Fruit fly (Drosophila melanogaster) whole organism, prepupa: Measurements from ENCODE around the gene Nse4.

ENCODE experiments used
- CG10631 ChIP-seq: fragments of 200-800 bp; sonication (Bioruptor generic); optimal IDR thresholded peaks from 2 replicates; lab custom pipeline; 2016; ENCODE audit warnings: missing biosample characterization, missing genetic modification characterization
- CG10669 ChIP-seq: fragments of 200-800 bp; sonication (Bioruptor generic); optimal IDR thresholded peaks from 3 replicates; lab custom pipeline; 2018; ENCODE audit warnings: missing biosample characterization, mild to moderate bottlenecking, missing genetic modification characterization, moderate library complexity
- CG11294 ChIP-seq: fragments of 200-800 bp; sonication (Bioruptor generic); IDR thresholded peaks from 2 replicates; pipeline ENCODE4 v1.3.6; 2022; ENCODE audit warnings: missing biosample characterization, missing genetic modification characterization
- CG15336 ChIP-seq: fragments of 200-800 bp; sonication (Bioruptor generic); IDR thresholded peaks from 2 replicates; pipeline ENCODE4 v1.3.6; 2022; ENCODE audit warnings: missing biosample characterization, missing genetic modification characterization
- CG1621 ChIP-seq: fragments of 200-800 bp; sonication (Bioruptor generic); optimal IDR thresholded peaks from 3 replicates; lab custom pipeline; 2018; ENCODE audit warnings: missing biosample characterization, mild to moderate bottlenecking, missing genetic modification characterization
- CG16779 ChIP-seq: fragments of 200-800 bp; sonication (Bioruptor generic); optimal IDR thresholded peaks from 3 replicates; lab custom pipeline; 2017; ENCODE audit warnings: missing biosample characterization, mild to moderate bottlenecking, missing genetic modification characterization
- CG31627 ChIP-seq: fragments of 200-800 bp; sonication (Bioruptor generic); optimal IDR thresholded peaks from 3 replicates; lab custom pipeline; 2016; ENCODE audit warnings: missing biosample characterization, missing genetic modification characterization
- CG32006 ChIP-seq: fragments of 200-800 bp; sonication (Bioruptor generic); optimal IDR thresholded peaks from 3 replicates; lab custom pipeline; 2017; ENCODE audit warnings: missing biosample characterization, mild to moderate bottlenecking, missing genetic modification characterization
- CG3919 ChIP-seq: fragments of 200-800 bp; sonication (Bioruptor generic); optimal IDR thresholded peaks from 3 replicates; lab custom pipeline; 2016; ENCODE audit warnings: missing biosample characterization, missing genetic modification characterization
- CG4318 ChIP-seq: fragments of 200-800 bp; sonication (Bioruptor generic); optimal IDR thresholded peaks from 3 replicates; lab custom pipeline; 2017; ENCODE audit warnings: missing biosample characterization, mild to moderate bottlenecking, missing genetic modification characterization
- CG6276 ChIP-seq: fragments of 200-800 bp; sonication (Bioruptor generic); optimal IDR thresholded peaks from 2 replicates; lab custom pipeline; 2017; ENCODE audit warnings: missing biosample characterization, mild to moderate bottlenecking, missing genetic modification characterization
- CG6854 ChIP-seq: fragments of 200-800 bp; sonication (Bioruptor generic); optimal IDR thresholded peaks from 2 replicates; lab custom pipeline; 2017; ENCODE audit warnings: missing biosample characterization, mild to moderate bottlenecking, missing genetic modification characterization
- CG7368 ChIP-seq: fragments of 200-800 bp; sonication (Bioruptor generic); optimal IDR thresholded peaks from 3 replicates; lab custom pipeline; 2016; ENCODE audit warnings: missing biosample characterization, missing genetic modification characterization
- CG8119 ChIP-seq: fragments of 200-800 bp; sonication (Bioruptor generic); IDR thresholded peaks from 3 replicates; pipeline ENCODE4 v1.3.6; 2022; ENCODE audit warnings: missing biosample characterization, missing genetic modification characterization
- CG8319 ChIP-seq: fragments of 200-800 bp; sonication (Bioruptor generic); optimal IDR thresholded peaks from 3 replicates; lab custom pipeline; 2016; ENCODE audit warnings: missing biosample characterization, missing genetic modification characterization
- CG8632 ChIP-seq: fragments of 200-800 bp; sonication (Bioruptor generic); optimal IDR thresholded peaks from 3 replicates; lab custom pipeline; 2016; ENCODE audit warnings: missing biosample characterization, missing genetic modification characterization
- Eip75B ChIP-seq: fragments of 200-800 bp; sonication (Bioruptor generic); optimal IDR thresholded peaks from 3 replicates; lab custom pipeline; 2016; ENCODE audit warnings: missing biosample characterization, missing genetic modification characterization
- Eip78C ChIP-seq: fragments of 200-800 bp; sonication (Bioruptor generic); peaks from one replicate; lab custom pipeline; 2016; ENCODE audit warnings: missing biosample characterization, missing genetic modification characterization
- Eip93F ChIP-seq: fragments of 200-800 bp; sonication (Bioruptor generic); optimal IDR thresholded peaks from 2 replicates; lab custom pipeline; 2016; ENCODE audit warnings: missing biosample characterization, mild to moderate bottlenecking, missing genetic modification characterization
- Ets21C ChIP-seq: fragments of 200-800 bp; sonication (Bioruptor generic); optimal IDR thresholded peaks from 3 replicates; lab custom pipeline; 2016; ENCODE audit warnings: missing biosample characterization, missing genetic modification characterization
- Ets96B ChIP-seq: fragments of 200-800 bp; optimal IDR thresholded peaks from 2 replicates; lab custom pipeline; 2019; ENCODE audit warnings: missing biosample characterization, mild to moderate bottlenecking, missing genetic modification characterization, moderate library complexity
- Gug ChIP-seq: fragments of 200-800 bp; sonication (Bioruptor generic); IDR thresholded peaks from 2 replicates; pipeline ENCODE4 v1.3.6; 2022; ENCODE audit warnings: missing biosample characterization, missing genetic modification characterization
- Hr38 ChIP-seq: sonication (Bioruptor generic); optimal IDR thresholded peaks from 2 replicates; lab custom pipeline; 2016; ENCODE audit warnings: missing biosample characterization, missing genetic modification characterization
- Hr39 ChIP-seq: fragments of 200-800 bp; sonication (Bioruptor generic); optimal IDR thresholded peaks from 2 replicates; lab custom pipeline; 2016; ENCODE audit warnings: missing biosample characterization, missing genetic modification characterization
- Lpt ChIP-seq: fragments of 200-800 bp; sonication (Bioruptor generic); optimal IDR thresholded peaks from 3 replicates; lab custom pipeline; 2016; ENCODE audit warnings: missing biosample characterization, missing genetic modification characterization
- Met ChIP-seq: fragments of 200-800 bp; sonication (Bioruptor generic); optimal IDR thresholded peaks from 3 replicates; lab custom pipeline; 2016; ENCODE audit warnings: missing biosample characterization, missing genetic modification characterization
- OdsH ChIP-seq: fragments of 200-800 bp; sonication (Bioruptor generic); optimal IDR thresholded peaks from 3 replicates; lab custom pipeline; 2016; ENCODE audit warnings: missing biosample characterization, missing genetic modification characterization
- Sox102F ChIP-seq: fragments of 200-800 bp; sonication (Bioruptor generic); optimal IDR thresholded peaks from 2 replicates; lab custom pipeline; 2016; ENCODE audit warnings: missing biosample characterization, mild to moderate bottlenecking, missing genetic modification characterization
- Sox15 ChIP-seq: fragments of 200-800 bp; sonication (Bioruptor generic); optimal IDR thresholded peaks from 3 replicates; lab custom pipeline; 2016; ENCODE audit warnings: missing biosample characterization, missing genetic modification characterization
- acj6 ChIP-seq: fragments of 200-800 bp; sonication (Bioruptor generic); optimal IDR thresholded peaks from 3 replicates; lab custom pipeline; 2016; ENCODE audit warnings: missing biosample characterization, missing genetic modification characterization
- cyc ChIP-seq: fragments of 200-800 bp; sonication (Bioruptor generic); optimal IDR thresholded peaks from 3 replicates; lab custom pipeline; 2016; ENCODE audit warnings: missing biosample characterization, missing genetic modification characterization
- dsx ChIP-seq: fragments of 200-800 bp; optimal IDR thresholded peaks from 3 replicates; lab custom pipeline; 2019; ENCODE audit warnings: missing biosample characterization, mild to moderate bottlenecking, missing genetic modification characterization, moderate library complexity; ENCODE audit not compliant: poor library complexity, severe bottlenecking
- eg ChIP-seq: fragments of 200-800 bp; sonication (Bioruptor generic); IDR thresholded peaks from 3 replicates; pipeline ENCODE4 v1.3.6; 2022; ENCODE audit warnings: missing biosample characterization, missing genetic modification characterization
- esn ChIP-seq: fragments of 200-800 bp; sonication (Bioruptor generic); optimal IDR thresholded peaks from 2 replicates; lab custom pipeline; 2016; ENCODE audit warnings: missing biosample characterization, mild to moderate bottlenecking, missing genetic modification characterization, moderate library complexity
- fd59A ChIP-seq: fragments of 200-800 bp; sonication (Bioruptor generic); optimal IDR thresholded peaks from 2 replicates; lab custom pipeline; 2017; ENCODE audit warnings: missing biosample characterization, mild to moderate bottlenecking, missing genetic modification characterization, missing genetic modification reagents
- fd85E ChIP-seq: fragments of 200-800 bp; sonication (Bioruptor generic); optimal IDR thresholded peaks from 3 replicates; lab custom pipeline; 2016; ENCODE audit warnings: missing biosample characterization, missing genetic modification characterization
- fkh ChIP-seq: fragments of 200-800 bp; sonication (Bioruptor generic); optimal IDR thresholded peaks from 3 replicates; lab custom pipeline; 2017; ENCODE audit warnings: missing biosample characterization, mild to moderate bottlenecking, missing genetic modification characterization, moderate library complexity
- lz ChIP-seq: fragments of 200-800 bp; sonication (Bioruptor generic); optimal IDR thresholded peaks from 3 replicates; lab custom pipeline; 2016; ENCODE audit warnings: missing biosample characterization, missing genetic modification characterization
- pdm3 ChIP-seq: fragments of 200-800 bp; sonication (Bioruptor generic); optimal IDR thresholded peaks from 3 replicates; lab custom pipeline; 2016; ENCODE audit warnings: missing biosample characterization, missing genetic modification characterization
- salr ChIP-seq, 2 experiments: fragments of 200-800 bp; sonication (Bioruptor generic); optimal IDR thresholded peaks; 3 replicates each; lab custom pipeline; 2016 to 2018; ENCODE audit warnings: missing biosample characterization in 2 of 2, missing genetic modification characterization in 2 of 2, mild to moderate bottlenecking in 1 of 2
- spab ChIP-seq: fragments of 200-800 bp; sonication (Bioruptor generic); optimal IDR thresholded peaks from 2 replicates; lab custom pipeline; 2017; ENCODE audit warnings: missing biosample characterization, mild to moderate bottlenecking, missing genetic modification characterization, missing genetic modification reagents
- ss ChIP-seq, 2 experiments: fragments of 200-800 bp; sonication (Bioruptor generic); optimal IDR thresholded peaks; 2 replicates in 1 of 2; 3 replicates in 1 of 2; lab custom pipeline; 2017 to 2018; ENCODE audit warnings: mild to moderate bottlenecking in 2 of 2, missing biosample characterization in 2 of 2, missing genetic modification characterization in 2 of 2, moderate library complexity in 1 of 2
- topi ChIP-seq: fragments of 200-800 bp; sonication (Bioruptor generic); optimal IDR thresholded peaks from 3 replicates; lab custom pipeline; 2016; ENCODE audit warnings: missing biosample characterization, missing genetic modification characterization

Nse4 gene

DNA sequence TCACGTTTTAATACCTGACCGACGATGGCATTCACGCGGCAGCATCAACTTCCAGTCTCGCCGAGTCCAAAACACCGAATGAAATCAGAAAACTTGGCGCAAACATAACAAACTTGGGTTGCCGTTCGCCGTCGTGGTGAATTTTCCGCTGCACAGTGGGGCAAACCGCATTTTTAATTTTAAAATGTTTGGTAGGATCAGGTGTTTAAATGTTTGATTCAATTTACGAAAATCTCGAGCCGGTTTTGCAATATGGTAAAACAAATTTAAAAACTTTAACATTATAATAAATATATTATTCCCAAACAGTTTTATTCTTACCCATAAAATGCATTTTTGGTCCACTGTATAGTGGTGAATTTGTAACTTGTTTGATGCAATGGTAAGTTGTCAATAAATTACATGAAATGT lies 35.0 kb downstream of the Nse4 start, which contains the start of gene RluA-1 (continued):
- TF ChIP-seq Sox102F (GFP tag; lab: Kevin White, UChicago) = peak; percentile 93
- peak; percentile 93 for TF ChIP-seq topi (GFP tag; lab: Kevin White, UChicago)
- peak; percentile 96 for TF ChIP-seq fd59A (GFP tag; lab: Kevin White, UChicago)
- peak; percentile 95 for TF ChIP-seq pdm3
- peak; percentile 92 for TF ChIP-seq Sox15 (GFP tag; lab: Kevin White, UChicago)
- TF ChIP-seq Gug (GFP tag; lab: Robert Waterston, UW) = peak; percentile 99
- TF ChIP-seq CG11294 (GFP tag; lab: Robert Waterston, UW) = peak; percentile 98
- peak; percentile 85 for TF ChIP-seq Eip93F
- TF ChIP-seq CG3919 (GFP tag; lab: Kevin White, UChicago) = peak; percentile 97
- TF ChIP-seq cyc (GFP tag; lab: Kevin White, UChicago) = peak; percentile 90
- TF ChIP-seq Hr39 (GFP tag; lab: Kevin White, UChicago) = peak; percentile 82
- TF ChIP-seq CG6276 = peak; percentile 99
- TF ChIP-seq CG16779 (tag; lab: Kevin White, UChicago) = peak; percentile 93
- TF ChIP-seq eg (GFP tag; lab: Robert Waterston, UW) = peak; percentile 99
- TF ChIP-seq Eip78C (GFP tag; lab: Kevin White, UChicago) = peak; percentile 99
- peak; percentile 98 for TF ChIP-seq CG10669 (GFP tag; lab: Kevin White, UChicago)
- TF ChIP-seq CG8119 = peak; percentile 99
- TF ChIP-seq acj6 (GFP tag; lab: Kevin White, UChicago) = peak; percentile 97
- TF ChIP-seq fd85E (GFP tag; lab: Kevin White, UChicago) = peak; percentile 78
- TF ChIP-seq CG15336 (GFP tag; lab: Robert Waterston, UW) = peak; percentile 99
- peak; percentile 33 for TF ChIP-seq Hr38 (GFP tag; lab: Kevin White, UChicago)
- peak; percentile 96 for TF ChIP-seq CG8632 (GFP tag; lab: Kevin White, UChicago)
- TF ChIP-seq CG6854 (GFP tag; lab: Kevin White, UChicago) = peak; percentile 79
- peak; percentile 96 for TF ChIP-seq dsx
- peak; percentile 86 for TF ChIP-seq CG31627 (GFP tag; lab: Kevin White, UChicago)
- TF ChIP-seq OdsH = peak; percentile 97
- TF ChIP-seq lz (GFP tag; lab: Kevin White, UChicago) = peak; percentile 91
- peak; percentile 90 for TF ChIP-seq Eip75B (GFP tag; lab: Kevin White, UChicago)
- TF ChIP-seq CG10631 (GFP tag; lab: Kevin White, UChicago) = peak; percentile 98
- TF ChIP-seq CG1621 (tag; lab: Kevin White, UChicago) = peak; percentile 96
- TF ChIP-seq CG8319 = peak; percentile 95
- peak; percentile 98 for TF ChIP-seq Ets96B (tag; lab: Kevin White, UChicago)
- peak; percentile 93 to 96 for TF ChIP-seq ss (GFP tag; optimal IDR thresholded peaks at IDR 0.05; lab: Kevin White, UChicago)
- TF ChIP-seq Met = peak; percentile 85
- TF ChIP-seq CG32006 (GFP tag; lab: Kevin White, UChicago) = peak; percentile 99
- peak; percentile 96 for TF ChIP-seq spab (GFP tag; lab: Kevin White, UChicago)
- peak; percentile 94 for TF ChIP-seq CG7368 (GFP tag; lab: Kevin White, UChicago)

DNA sequence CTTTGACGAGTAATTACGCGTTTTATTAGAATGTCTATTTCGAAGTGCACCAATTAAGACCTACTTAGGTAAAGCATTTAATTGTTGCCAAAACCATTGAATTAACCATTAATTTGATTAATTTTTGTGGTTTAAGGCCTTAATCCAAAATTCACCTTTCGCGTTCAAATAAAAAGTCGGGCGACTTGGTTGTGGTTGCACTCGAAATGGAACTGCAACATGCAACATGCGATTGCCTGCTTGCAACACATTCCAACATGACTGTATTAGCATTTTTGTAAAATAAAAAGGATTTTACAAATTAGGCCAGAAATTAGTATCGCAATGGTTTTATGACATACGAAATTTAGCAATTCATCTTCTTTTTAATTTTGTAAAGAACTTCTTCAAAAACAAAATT lies 35.6 kb downstream of the Nse4 start:
- TF ChIP-seq Eip93F (no peak), dsx (no peak), lz (GFP tag; lab: Kevin White, UChicago) (no peak), Sox15 (GFP tag; lab: Kevin White, UChicago) (no peak), CG4318 (GFP tag; lab: Kevin White, UChicago) (no peak), CG8319 (no peak), spab (GFP tag; lab: Kevin White, UChicago) (no peak), OdsH (no peak), CG1621 (tag; lab: Kevin White, UChicago) (no peak), CG8632 (GFP tag; lab: Kevin White, UChicago) (no peak), CG10631 (GFP tag; lab: Kevin White, UChicago) (no peak), esn (GFP tag; lab: Kevin White, UChicago) (no peak), fkh (GFP tag; lab: Kevin White, UChicago) (no peak), Gug (GFP tag; lab: Robert Waterston, UW) (no peak), salr (GFP tag; optimal IDR thresholded peaks at IDR 0.05; lab: Kevin White, UChicago) (no peak), Lpt (GFP tag; lab: Kevin White, UChicago) (no peak), ss (GFP tag; optimal IDR thresholded peaks at IDR 0.05; lab: Kevin White, UChicago) (no peak), Ets21C (GFP tag; lab: Kevin White, UChicago) (no peak), Sox102F (GFP tag; lab: Kevin White, UChicago) (no peak)
